Worm (Caenorhabditis elegans) whole organism, late embryonic: ENCODE data around the gene nhr-139.

Experiments
- C08G9.2 ChIP-seq: sonication (generic microtip); optimal IDR thresholded peaks from 2 replicates; lab custom pipeline; 2016; ENCODE audit warnings: mild to moderate bottlenecking, missing genetic modification characterization, moderate library complexity, missing compliant biosample characterization
- C38D4.7 ChIP-seq: fragments of 200-800 bp; sonication (Bioruptor generic); optimal IDR thresholded peaks from 2 replicates; lab custom pipeline; 2018; ENCODE audit warnings: mild to moderate bottlenecking, missing genetic modification characterization, moderate library complexity, missing compliant biosample characterization
- F13H6.1 ChIP-seq: sonication (generic microtip); optimal IDR thresholded peaks from 2 replicates; lab custom pipeline; 2016; ENCODE audit warnings: missing genetic modification characterization, missing compliant biosample characterization
- K02D7.2 ChIP-seq: sonication (generic microtip); optimal IDR thresholded peaks from 2 replicates; lab custom pipeline; 2017; ENCODE audit warnings: mild to moderate bottlenecking, missing genetic modification characterization, missing compliant biosample characterization
- T23F11.4 ChIP-seq: fragments of 200-800 bp; sonication (Bioruptor generic); optimal IDR thresholded peaks from 2 replicates; lab custom pipeline; 2018; ENCODE audit warnings: mild to moderate bottlenecking, missing genetic modification characterization, missing compliant biosample characterization
- ceh-2 ChIP-seq: sonication (generic microtip); optimal IDR thresholded peaks from 2 replicates; lab custom pipeline; 2016; ENCODE audit warnings: missing genotype, missing genetic modification characterization, missing compliant biosample characterization
- ceh-24 ChIP-seq: sonication (generic microtip); optimal IDR thresholded peaks from 2 replicates; lab custom pipeline; 2016; ENCODE audit warnings: mild to moderate bottlenecking, missing genetic modification characterization, missing compliant biosample characterization
- ceh-45 ChIP-seq: fragments of 200-800 bp; sonication (Bioruptor generic); IDR thresholded peaks from 2 replicates; pipeline ENCODE4 v1.3.6; 2022; ENCODE audit warnings: missing genetic modification reagents, missing genetic modification characterization, missing compliant biosample characterization
- ceh-48 ChIP-seq: sonication (generic microtip); optimal IDR thresholded peaks from 2 replicates; lab custom pipeline; 2016; ENCODE audit warnings: missing genetic modification characterization, inconsistent platforms, missing compliant biosample characterization
- dmd-4 ChIP-seq: sonication (generic microtip); optimal IDR thresholded peaks from 2 replicates; lab custom pipeline; 2016; ENCODE audit warnings: borderline replicate concordance, missing genetic modification characterization, missing compliant biosample characterization
- dve-1 ChIP-seq: sonication (generic microtip); optimal IDR thresholded peaks from 2 replicates; lab custom pipeline; 2017; ENCODE audit warnings: antibody characterized with exemption, mild to moderate bottlenecking, missing genetic modification characterization, missing compliant biosample characterization
- elt-4 ChIP-seq: sonication (generic microtip); optimal IDR thresholded peaks from 2 replicates; lab custom pipeline; 2016; ENCODE audit warnings: missing genetic modification characterization, missing compliant biosample characterization
- eyg-1 ChIP-seq: sonication (generic microtip); optimal IDR thresholded peaks from 2 replicates; lab custom pipeline; 2016; ENCODE audit warnings: missing genotype, missing genetic modification characterization, missing compliant biosample characterization
- fax-1 ChIP-seq: sonication (generic microtip); optimal IDR thresholded peaks from 2 replicates; lab custom pipeline; 2016; ENCODE audit warnings: missing genotype, missing genetic modification characterization, missing compliant biosample characterization
- fkh-10 ChIP-seq: fragments of 150-350 bp; optimal IDR thresholded peaks from 2 replicates; lab custom pipeline; 2014; ENCODE audit warnings: missing biosample characterization, missing genetic modification reagents, missing genetic modification characterization
- gmeb-2 ChIP-seq: sonication (generic microtip); optimal IDR thresholded peaks from 2 replicates; lab custom pipeline; 2016; ENCODE audit warnings: missing genetic modification characterization, inconsistent platforms, missing compliant biosample characterization
- hlh-13 ChIP-seq: fragments of 200-800 bp; sonication (Bioruptor generic); optimal IDR thresholded peaks from 2 replicates; lab custom pipeline; 2018; ENCODE audit warnings: mild to moderate bottlenecking, missing genetic modification characterization, missing compliant biosample characterization
- hlh-15 ChIP-seq: sonication (generic microtip); optimal IDR thresholded peaks from 2 replicates; lab custom pipeline; 2016; ENCODE audit warnings: missing genetic modification characterization, missing compliant biosample characterization
- hlh-6 ChIP-seq: sonication (generic microtip); optimal IDR thresholded peaks from 2 replicates; lab custom pipeline; 2016; ENCODE audit warnings: missing genotype, missing genetic modification characterization, missing compliant biosample characterization
- lim-6 ChIP-seq: sonication (generic microtip); optimal IDR thresholded peaks from 2 replicates; lab custom pipeline; 2016; ENCODE audit warnings: missing genetic modification characterization, missing compliant biosample characterization
- madf-2 ChIP-seq: sonication (generic microtip); optimal IDR thresholded peaks from 2 replicates; lab custom pipeline; 2017; ENCODE audit warnings: missing genetic modification characterization, missing compliant biosample characterization
- mec-3 ChIP-seq: sonication (generic microtip); optimal IDR thresholded peaks from 2 replicates; lab custom pipeline; 2016; ENCODE audit warnings: borderline replicate concordance, missing genetic modification characterization, missing compliant biosample characterization
- nfya-1 ChIP-seq: sonication (generic microtip); optimal IDR thresholded peaks from 2 replicates; lab custom pipeline; 2017; ENCODE audit warnings: missing genetic modification characterization, mild to moderate bottlenecking, missing compliant biosample characterization, antibody characterized with exemption, moderate library complexity
- npax-4 ChIP-seq: sonication (generic microtip); optimal IDR thresholded peaks from 2 replicates; lab custom pipeline; 2016; ENCODE audit warnings: missing genetic modification characterization, missing compliant biosample characterization
- odd-2 ChIP-seq: sonication (generic microtip); optimal IDR thresholded peaks from 2 replicates; lab custom pipeline; 2017; ENCODE audit warnings: antibody characterized with exemption, mild to moderate bottlenecking, missing genetic modification characterization, missing compliant biosample characterization
- pag-3 ChIP-seq: sonication (generic microtip); optimal IDR thresholded peaks from 2 replicates; lab custom pipeline; 2016; ENCODE audit warnings: missing compliant biosample characterization, missing genetic modification characterization, borderline replicate concordance
- pat-9 ChIP-seq: fragments of 200-800 bp; sonication (Bioruptor generic); optimal IDR thresholded peaks from 2 replicates; lab custom pipeline; 2018; ENCODE audit warnings: mild to moderate bottlenecking, missing genetic modification characterization, moderate library complexity, missing compliant biosample characterization
- pha-4 ChIP-seq: fragments of 150-350 bp; optimal IDR thresholded peaks from 2 replicates; lab custom pipeline; 2018; ENCODE audit warnings: missing biosample characterization, missing genetic modification reagents, missing genetic modification characterization
- pros-1 ChIP-seq: fragments of 150-350 bp; optimal IDR thresholded peaks from 2 replicates; lab custom pipeline; 2014; ENCODE audit warnings: missing biosample characterization, missing genetic modification reagents, missing genetic modification characterization
- ref-2 ChIP-seq: sonication (generic microtip); optimal IDR thresholded peaks from 2 replicates; lab custom pipeline; 2016; ENCODE audit warnings: missing genetic modification characterization, missing compliant biosample characterization
- sdc-2 ChIP-seq: sonication (generic microtip); optimal IDR thresholded peaks from 2 replicates; lab custom pipeline; 2016; ENCODE audit warnings: missing genotype, missing genetic modification characterization, missing compliant biosample characterization
- sox-2 ChIP-seq: fragments of 200-800 bp; sonication (Bioruptor generic); IDR thresholded peaks from 2 replicates; pipeline ENCODE4 v1.3.6; 2022; ENCODE audit warnings: missing genetic modification reagents, missing genetic modification characterization, missing compliant biosample characterization
- sox-4 ChIP-seq: sonication (generic microtip); optimal IDR thresholded peaks from 2 replicates; lab custom pipeline; 2017; ENCODE audit warnings: mild to moderate bottlenecking, missing genetic modification characterization, inconsistent platforms, missing compliant biosample characterization
- unc-42 ChIP-seq: sonication (generic microtip); optimal IDR thresholded peaks from 2 replicates; lab custom pipeline; 2016; ENCODE audit warnings: missing genotype, missing genetic modification characterization, missing compliant biosample characterization
- zip-5 ChIP-seq: sonication (generic microtip); optimal IDR thresholded peaks from 2 replicates; lab custom pipeline; 2016; ENCODE audit warnings: missing genetic modification characterization, missing compliant biosample characterization

Gene nhr-139

DNA sequence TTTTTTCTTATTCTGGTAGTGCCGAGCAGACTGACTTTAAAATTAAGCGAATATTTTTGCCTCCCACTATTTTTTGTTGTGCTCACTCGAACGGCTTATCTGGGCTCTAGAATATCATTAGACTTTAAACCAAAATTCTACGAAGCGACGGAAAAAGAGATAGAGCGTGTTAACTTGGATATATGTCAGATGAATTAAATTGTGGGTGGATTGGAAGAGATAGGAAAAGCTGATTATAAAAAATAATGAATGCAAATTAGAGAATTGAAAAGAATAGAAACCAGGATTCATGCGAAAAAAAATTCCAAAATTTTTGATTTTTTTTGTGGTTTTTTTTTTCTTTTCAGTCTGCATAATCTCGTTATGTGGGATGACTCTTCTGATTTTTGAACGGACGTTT is 34.2 kb upstream of the nhr-139 start, which contains the start of gene F20A1.4:
Gene F20A1.4, minus strand, starts transcription at position 101 of the 400 bp plus-strand sequence.
- no peak for TF ChIP-seq pros-1 (tag; lab: Kevin White, UChicago)
- TF ChIP-seq dmd-4 (tag; lab: Kevin White, UChicago) = no peak
- TF ChIP-seq pat-9 (tag; lab: Kevin White, UChicago) = no peak
- no peak for TF ChIP-seq odd-2
- TF ChIP-seq K02D7.2 = no peak
- TF ChIP-seq ref-2 (tag; lab: Kevin White, UChicago) = no peak
- no peak for TF ChIP-seq C38D4.7 (GFP tag; lab: Kevin White, UChicago)
- no peak for TF ChIP-seq mec-3 (tag; lab: Kevin White, UChicago)
- TF ChIP-seq C08G9.2 (tag; lab: Kevin White, UChicago) = no peak
- no peak for TF ChIP-seq hlh-6 (tag; lab: Kevin White, UChicago)
- no peak for TF ChIP-seq ceh-48
- TF ChIP-seq lim-6 = no peak
- no peak for TF ChIP-seq hlh-13
- no peak for TF ChIP-seq sox-4 (tag; lab: Kevin White, UChicago)
- TF ChIP-seq hlh-15 (tag; lab: Kevin White, UChicago) = no peak
- no peak for TF ChIP-seq elt-4 (tag; lab: Kevin White, UChicago)
- TF ChIP-seq dve-1 = no peak
- TF ChIP-seq ceh-24 = no peak
- TF ChIP-seq fkh-10 (GFP tag; lab: Kevin White, UChicago) = no peak
- TF ChIP-seq zip-5 (tag; lab: Kevin White, UChicago) = no peak
- TF ChIP-seq, all 69 proteins: peak for 0

DNA sequence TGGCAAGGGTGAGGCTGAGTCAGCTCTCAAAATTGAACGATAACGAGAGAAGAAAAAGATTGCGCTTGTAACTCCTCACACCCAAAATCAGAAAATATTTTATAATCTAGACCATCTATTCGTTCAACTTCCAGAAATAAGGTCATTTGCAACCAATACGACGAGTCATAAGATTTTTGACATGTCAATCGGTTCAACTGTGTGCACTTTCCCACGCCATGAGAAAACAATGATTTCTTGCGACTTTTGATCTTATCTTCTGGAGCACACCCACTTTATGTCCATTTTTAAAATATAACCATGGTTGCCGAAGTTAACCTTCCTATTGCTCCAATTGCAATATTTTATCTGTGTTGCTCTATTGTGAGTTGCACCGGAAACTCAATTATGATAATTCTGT is 29.5 kb upstream of the nhr-139 start, which contains the start of gene srsx-32:
Gene srsx-32, plus strand, starts transcription at position 301 of the 400 bp plus-strand sequence.
- TF ChIP-seq sdc-2 (tag; lab: Kevin White, UChicago) (no peak), unc-42 (tag; lab: Kevin White, UChicago) (no peak), npax-4 (tag; lab: Kevin White, UChicago) (no peak), ceh-2 (no peak), ceh-24 (no peak)

DNA sequence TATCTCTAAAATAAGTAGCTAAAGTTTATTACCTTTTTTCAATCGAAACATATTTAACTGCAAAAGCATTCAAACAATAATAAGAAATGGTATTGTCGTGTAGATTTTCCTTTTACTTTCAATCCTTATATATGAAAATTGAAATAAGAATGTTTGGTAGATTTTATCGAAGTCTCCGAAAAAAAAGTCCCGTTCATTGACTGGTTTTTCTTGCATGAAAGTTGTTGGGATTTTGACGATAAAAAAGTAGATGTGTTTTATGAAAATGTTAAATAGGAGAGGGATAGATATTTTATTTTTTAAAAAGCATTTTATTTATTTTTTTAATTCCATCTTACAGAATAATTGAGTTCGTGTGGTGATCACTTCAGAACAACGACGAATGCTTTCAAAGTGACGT is 28.3 kb upstream of the nhr-139 start, which contains the start of gene C33G8.13:
Gene C33G8.13, minus strand, starts transcription at position 101 of the 400 bp plus-strand sequence.
- TF ChIP-seq ceh-2 (no peak), ceh-45 (no peak), ceh-24 (no peak), T23F11.4 (GFP tag; lab: Kevin White, UChicago) (no peak)

DNA sequence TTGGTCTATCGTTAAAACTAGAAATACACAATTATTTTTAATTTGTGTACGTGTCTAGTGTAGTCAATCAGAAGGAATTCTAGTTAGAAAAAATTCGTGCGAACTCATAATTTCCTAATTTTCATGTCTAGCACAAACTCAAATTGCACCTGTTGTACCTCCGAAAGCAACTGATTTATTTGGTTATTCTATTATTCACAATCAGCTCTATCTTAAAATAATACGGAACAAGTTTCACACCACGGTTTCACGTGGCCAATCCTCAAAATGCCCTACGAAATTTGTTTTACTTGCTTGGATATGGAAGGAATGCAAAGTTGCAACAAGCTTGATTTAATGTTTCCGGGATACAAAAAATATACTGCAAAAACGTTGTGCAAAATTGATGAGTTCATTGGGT is 25.0 kb upstream of the nhr-139 start, which contains the start of gene srw-127:
Gene srw-127, plus strand, starts transcription at position 301 of the 400 bp plus-strand sequence.
- no peak for TF ChIP-seq eyg-1 (tag; lab: Kevin White, UChicago)
- TF ChIP-seq dmd-4 (tag; lab: Kevin White, UChicago) = no peak
- TF ChIP-seq madf-2 (tag; lab: Kevin White, UChicago) = no peak
- no peak for TF ChIP-seq F13H6.1 (tag; lab: Kevin White, UChicago)
- no peak for TF ChIP-seq sox-2 (GFP tag; lab: Robert Waterston, UW)
- TF ChIP-seq pat-9 (tag; lab: Kevin White, UChicago) = no peak
- no peak for TF ChIP-seq pag-3
- no peak for TF ChIP-seq zip-5 (tag; lab: Kevin White, UChicago)
- no peak for TF ChIP-seq fax-1 (tag; lab: Kevin White, UChicago)
- TF ChIP-seq gmeb-2 (tag; lab: Kevin White, UChicago) = no peak

DNA sequence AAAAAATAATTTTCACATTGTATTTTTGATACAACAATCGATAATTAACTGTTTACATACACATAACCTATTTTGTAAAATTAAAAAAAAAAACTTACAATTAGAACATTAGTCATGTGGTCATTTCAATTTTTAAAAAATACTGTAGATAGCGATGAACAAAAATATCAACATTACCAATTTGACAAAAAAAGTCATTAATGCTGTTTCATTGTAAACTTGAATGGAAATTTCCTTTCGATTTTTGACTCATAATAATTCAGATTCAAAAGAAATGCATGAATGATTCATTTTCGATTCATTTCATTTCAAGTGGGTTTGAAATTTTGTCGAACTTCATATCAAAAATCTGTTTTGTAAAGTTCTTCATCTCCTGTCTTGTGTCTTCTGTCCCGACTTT is 21.9 kb upstream of the nhr-139 start, which contains the start of gene C33G8.2:
Gene C33G8.2, plus strand, starts transcription at position 301 of the 400 bp plus-strand sequence.
- TF ChIP-seq nfya-1 (no peak), pha-4 (no peak), F13H6.1 (tag; lab: Kevin White, UChicago) (no peak), ceh-24 (no peak)
